Fruit fly (Drosophila melanogaster): Measurements from ENCODE around the gene app.

The app gene

dm6 chr3L:12183967-12184366, 82.7 kb downstream of the app start:
- TF ChIP-seq ken (GFP tag; IDR thresholded peaks at IDR 0.05) (no peak), Ets65A (GFP tag) (peak; percentile 84), trh (GFP tag; optimal IDR thresholded peaks at IDR 0.05) (no peak), cad (GFP tag; optimal IDR thresholded peaks at IDR 0.05) (no peak), PHDP (tag; optimal IDR thresholded peaks at IDR 0.05) (no peak), D19B (GFP tag; optimal IDR thresholded peaks at IDR 0.05) (peak; percentile 61), pan (optimal IDR thresholded peaks at IDR 0.05) (no peak), pan (GFP tag; optimal IDR thresholded peaks at IDR 0.05 in 1 of 2, IDR thresholded peaks at IDR 0.05 in 1 of 2) (peak in 1 of 2 experiments; percentile 30), CG8290 (GFP tag; optimal IDR thresholded peaks at IDR 0.05) (no peak), CG8290 (tag; optimal IDR thresholded peaks at IDR 0.05) (no peak), row (GFP tag; IDR thresholded peaks at IDR 0.05) (0 out of 3 replicates have a peak, but pooled peaks have one; percentile 19), Dp (GFP tag; optimal IDR thresholded peaks at IDR 0.05) (no peak), sens (GFP tag) (peak; percentile 32), CG1024 (GFP tag; IDR thresholded peaks at IDR 0.05) (no peak)

DNA sequence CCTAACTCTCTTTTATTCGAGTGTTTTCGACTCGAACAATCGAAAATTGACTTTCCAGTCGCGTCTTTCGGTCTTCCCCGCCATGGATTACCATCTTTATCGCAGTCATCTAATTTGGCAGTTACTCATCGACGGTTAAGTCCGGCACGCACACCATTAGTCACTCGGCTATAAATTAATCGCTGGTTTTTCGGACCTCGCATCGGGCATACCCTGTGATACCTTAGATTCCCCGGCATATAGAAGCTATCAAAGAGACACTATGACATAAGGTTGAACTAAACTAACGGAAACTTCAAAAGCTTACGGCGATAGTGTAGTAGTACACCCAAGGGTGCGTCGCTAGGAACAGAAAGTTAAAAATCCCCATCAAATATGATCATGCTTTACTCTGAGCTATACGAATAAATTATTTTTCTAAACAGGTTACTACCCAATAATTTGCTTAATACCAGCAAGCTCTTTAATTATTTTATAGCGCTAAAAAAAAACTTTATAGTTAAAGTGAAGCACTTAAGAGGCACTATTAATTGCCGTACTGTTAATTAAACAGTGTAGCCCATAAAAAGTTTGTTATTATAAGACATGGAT, 87.7 kb downstream of the app start:
- no peak for TF ChIP-seq zfh2 (GFP tag; optimal IDR thresholded peaks at IDR 0.05)
- no peak for TF ChIP-seq CG10274 (GFP tag; optimal IDR thresholded peaks at IDR 0.05)
- TF ChIP-seq CG1024 (GFP tag; IDR thresholded peaks at IDR 0.05), result no peak
- TF ChIP-seq CG7987 (GFP tag; optimal IDR thresholded peaks at IDR 0.05), result no peak
- TF ChIP-seq MBD-R2 (GFP tag; IDR thresholded peaks at IDR 0.05), result no peak
- TF ChIP-seq sob (GFP tag; IDR thresholded peaks at IDR 0.05), result no peak
- no peak for TF ChIP-seq CG11093 (GFP tag; IDR thresholded peaks at IDR 0.05)
- TF ChIP-seq eyg (GFP tag; optimal IDR thresholded peaks at IDR 0.05), result no peak
- no peak for TF ChIP-seq maf-S (GFP tag; optimal IDR thresholded peaks at IDR 0.05)
- TF ChIP-seq ato (GFP tag; IDR thresholded peaks at IDR 0.05; ENCODE audit: partially characterized antibody), result no peak
- TF ChIP-seq onecut (GFP tag; IDR thresholded peaks at IDR 0.05), result no peak
- no peak for TF ChIP-seq Nf-YA (GFP tag; IDR thresholded peaks at IDR 0.05)
- TF ChIP-seq CG6813 (GFP tag; optimal IDR thresholded peaks at IDR 0.05), result no peak
- no peak for TF ChIP-seq Fer2 (tag; optimal IDR thresholded peaks at IDR 0.05)
- no peak for TF ChIP-seq wor (GFP tag; IDR thresholded peaks at IDR 0.05)
- TF ChIP-seq lilli (GFP tag; optimal IDR thresholded peaks at IDR 0.05), result no peak
- TF ChIP-seq CG17328 (GFP tag; IDR thresholded peaks at IDR 0.05), result no peak
- no peak for TF ChIP-seq Spps (tag; optimal IDR thresholded peaks at IDR 0.05)
- TF ChIP-seq insv (GFP tag; optimal IDR thresholded peaks at IDR 0.05), result no peak
- TF ChIP-seq Hsf (GFP tag; optimal IDR thresholded peaks at IDR 0.05), result no peak
- no peak for TF ChIP-seq sr (GFP tag; IDR thresholded peaks at IDR 0.05)
- TF ChIP-seq Ssrp (tag; optimal IDR thresholded peaks at IDR 0.05), result no peak
- no peak for TF ChIP-seq ab (GFP tag; optimal IDR thresholded peaks at IDR 0.05)
- TF ChIP-seq jigr1 (GFP tag; IDR thresholded peaks at IDR 0.05), result no peak
- TF ChIP-seq Bteb2 (GFP tag; optimal IDR thresholded peaks at IDR 0.05), result no peak
- TF ChIP-seq Adf1 (GFP tag; IDR thresholded peaks at IDR 0.05), result no peak
- no peak for TF ChIP-seq CG14710 (tag; optimal IDR thresholded peaks at IDR 0.05)
- TF ChIP-seq Lim3 (GFP tag; IDR thresholded peaks at IDR 0.05), result no peak
- no peak for TF ChIP-seq btn (GFP tag; optimal IDR thresholded peaks at IDR 0.05)
- TF ChIP-seq CG9215 (GFP tag; IDR thresholded peaks at IDR 0.05), result no peak
- no peak for TF ChIP-seq CG5953 (GFP tag; IDR thresholded peaks at IDR 0.05)
- TF ChIP-seq tx (GFP tag; optimal IDR thresholded peaks at IDR 0.05), result no peak
- no peak for TF ChIP-seq B-H2 (GFP tag; optimal IDR thresholded peaks at IDR 0.05)
- no peak for TF ChIP-seq CG11560 (tag; IDR thresholded peaks at IDR 0.05)
- TF ChIP-seq CG15601 (tag; optimal IDR thresholded peaks at IDR 0.05), result no peak
- TF ChIP-seq HLHmδ (GFP tag; optimal IDR thresholded peaks at IDR 0.05), result no peak
- TF ChIP-seq kay (GFP tag; optimal IDR thresholded peaks at IDR 0.05), result peak; percentile 5
- peak; percentile 10 for TF ChIP-seq CG2678 (tag; optimal IDR thresholded peaks at IDR 0.05)
- TF ChIP-seq Meics (GFP tag; optimal IDR thresholded peaks at IDR 0.05), result peak; percentile 24
- TF ChIP-seq CG1647 (GFP tag; optimal IDR thresholded peaks at IDR 0.05), result no peak

Measured in whole organism, embryonic.